Worm (Caenorhabditis elegans) whole organism, young adult: ENCODE results near the gene nhr-166.

Experiments
- B0261.1 ChIP-seq: sonication (generic microtip); optimal IDR thresholded peaks from 2 replicates; lab custom pipeline; 2016; ENCODE audit warnings: mild to moderate bottlenecking, missing genetic modification characterization, moderate library complexity, missing compliant biosample characterization
- F37B4.10 ChIP-seq: fragments of 200-800 bp; sonication (Bioruptor generic); IDR thresholded peaks from 2 replicates; pipeline ENCODE4 v1.3.6; 2022; ENCODE audit warnings: missing genetic modification characterization, missing compliant biosample characterization
- F39B2.1 ChIP-seq: fragments of 200-800 bp; sonication (Bioruptor generic); IDR thresholded peaks from 2 replicates; pipeline ENCODE4 v1.3.6; 2022; ENCODE audit warnings: missing genetic modification reagents, missing genetic modification characterization, missing compliant biosample characterization
- F52B5.7 ChIP-seq: sonication (generic microtip); optimal IDR thresholded peaks from 2 replicates; lab custom pipeline; 2016; ENCODE audit warnings: mild to moderate bottlenecking, missing genetic modification characterization, missing compliant biosample characterization
- K12H6.12 ChIP-seq: fragments of 200-800 bp; sonication (Bioruptor generic); optimal IDR thresholded peaks from 2 replicates; lab custom pipeline; 2018; ENCODE audit warnings: mild to moderate bottlenecking, missing genetic modification characterization, missing compliant biosample characterization
- T07F8.4 ChIP-seq: sonication (generic microtip); optimal IDR thresholded peaks from 2 replicates; lab custom pipeline; 2016; ENCODE audit warnings: mild to moderate bottlenecking, missing genetic modification characterization, moderate library complexity, missing compliant biosample characterization
- T26A5.8 ChIP-seq: sonication (generic microtip); optimal IDR thresholded peaks from 2 replicates; lab custom pipeline; 2016; ENCODE audit warnings: missing genetic modification characterization, missing compliant biosample characterization
- Y56A3A.18 ChIP-seq: fragments of 200-800 bp; sonication (Bioruptor generic); IDR thresholded peaks from 2 replicates; pipeline ENCODE4 v1.3.6; 2022; ENCODE audit warnings: missing genetic modification reagents, missing genetic modification characterization, missing compliant biosample characterization
- ZK185.1 ChIP-seq: sonication (generic microtip); optimal IDR thresholded peaks from 2 replicates; lab custom pipeline; 2016; ENCODE audit warnings: mild to moderate bottlenecking, missing genetic modification characterization, missing compliant biosample characterization; ENCODE audit not compliant: poor library complexity, severe bottlenecking
- attf-6 ChIP-seq: fragments of 200-800 bp; sonication (Bioruptor generic); IDR thresholded peaks from 2 replicates; pipeline ENCODE4 v1.3.6; 2022; ENCODE audit warnings: missing genetic modification reagents, missing genetic modification characterization, missing compliant biosample characterization
- ccch-3 ChIP-seq: fragments of 200-800 bp; sonication (Bioruptor generic); optimal IDR thresholded peaks from 2 replicates; lab custom pipeline; 2018; ENCODE audit warnings: mild to moderate bottlenecking, missing genetic modification characterization, missing compliant biosample characterization
- cebp-2 ChIP-seq: fragments of 200-800 bp; sonication (Bioruptor generic); IDR thresholded peaks from 2 replicates; pipeline ENCODE4 v1.3.6; 2022; ENCODE audit warnings: missing genetic modification characterization, missing compliant biosample characterization
- ceh-40 ChIP-seq: fragments of 200-800 bp; sonication (Bioruptor generic); IDR thresholded peaks from 2 replicates; pipeline ENCODE4 v1.3.6; 2022; ENCODE audit warnings: missing genetic modification characterization, missing compliant biosample characterization
- ceh-79 ChIP-seq: sonication (generic microtip); optimal IDR thresholded peaks from 2 replicates; lab custom pipeline; 2017; ENCODE audit warnings: mild to moderate bottlenecking, missing genetic modification characterization, missing compliant biosample characterization
- ceh-91 ChIP-seq: fragments of 200-800 bp; sonication (Bioruptor generic); IDR thresholded peaks from 2 replicates; pipeline ENCODE4 v1.3.6; 2022; ENCODE audit warnings: missing genetic modification reagents, missing genetic modification characterization, missing compliant biosample characterization
- dpff-1 ChIP-seq: sonication (generic microtip); optimal IDR thresholded peaks from 2 replicates; lab custom pipeline; 2017; ENCODE audit warnings: mild to moderate bottlenecking, missing genetic modification characterization, missing compliant biosample characterization
- dpl-1 ChIP-seq: fragments of 150-350 bp; optimal IDR thresholded peaks from 2 replicates; lab custom pipeline; 2014; ENCODE audit warnings: missing biosample characterization, missing genetic modification reagents, missing genetic modification characterization
- him-1 ChIP-seq: sonication (generic microtip); optimal IDR thresholded peaks from 2 replicates; lab custom pipeline; 2016; ENCODE audit warnings: missing genotype, missing genetic modification reagents, missing genetic modification characterization, missing compliant biosample characterization
- hmg-20 ChIP-seq: fragments of 200-800 bp; sonication (Bioruptor generic); IDR thresholded peaks from 2 replicates; pipeline ENCODE4 v1.3.6; 2022; ENCODE audit warnings: missing genetic modification reagents, missing genetic modification characterization, missing compliant biosample characterization
- hsf-1 ChIP-seq: fragments of 200-800 bp; sonication (Bioruptor generic); IDR thresholded peaks from 2 replicates; pipeline ENCODE4 v1.3.6; 2022; ENCODE audit warnings: missing genetic modification reagents, missing genetic modification characterization, missing compliant biosample characterization
- lin-35 ChIP-seq, 3 experiments: fragments of 150-350 bp in 2 of 3; sonication (generic microtip) in 1 of 3; optimal IDR thresholded peaks; 2 replicates each; lab custom pipeline; 2014 to 2018; ENCODE audit warnings: missing biosample characterization in 3 of 3, missing genetic modification characterization in 3 of 3, missing genetic modification reagents in 3 of 3
- lsy-27 ChIP-seq: sonication (generic microtip); optimal IDR thresholded peaks from 2 replicates; lab custom pipeline; 2017; ENCODE audit warnings: missing genetic modification characterization, mild to moderate bottlenecking, missing compliant biosample characterization, antibody characterized with exemption, missing genotype, borderline replicate concordance; ENCODE audit not compliant: insufficient read depth
- madf-10 ChIP-seq: sonication (generic microtip); optimal IDR thresholded peaks from 2 replicates; lab custom pipeline; 2016; ENCODE audit warnings: mild to moderate bottlenecking, missing genetic modification characterization, missing compliant biosample characterization
- madf-6 ChIP-seq: fragments of 200-800 bp; sonication (Bioruptor generic); IDR thresholded peaks from 2 replicates; pipeline ENCODE4 v1.3.6; 2022; ENCODE audit warnings: missing genetic modification reagents, missing genetic modification characterization, missing compliant biosample characterization
- mes-4 ChIP-seq: sonication (generic microtip); optimal IDR thresholded peaks from 2 replicates; lab custom pipeline; 2016; ENCODE audit warnings: missing genotype, missing genetic modification characterization, missing compliant biosample characterization
- nhr-120 ChIP-seq: fragments of 200-800 bp; sonication (Bioruptor generic); IDR thresholded peaks from 2 replicates; pipeline ENCODE4 v1.3.6; 2022; ENCODE audit warnings: missing genetic modification characterization, missing compliant biosample characterization
- nhr-80 ChIP-seq: sonication (generic microtip); optimal IDR thresholded peaks from 2 replicates; lab custom pipeline; 2016; ENCODE audit warnings: missing genetic modification characterization, missing compliant biosample characterization
- nhr-90 ChIP-seq: sonication (generic microtip); optimal IDR thresholded peaks from 2 replicates; lab custom pipeline; 2016; ENCODE audit warnings: missing genotype, mild to moderate bottlenecking, missing genetic modification characterization, missing compliant biosample characterization
- pha-4 ChIP-seq: fragments of 150-350 bp; sonication (generic microtip); optimal IDR thresholded peaks from 2 replicates; lab custom pipeline; 2014; ENCODE audit warnings: missing biosample characterization, missing genetic modification reagents, missing genetic modification characterization
- sea-2 ChIP-seq: fragments of 200-800 bp; sonication (Bioruptor generic); IDR thresholded peaks from 2 replicates; pipeline ENCODE4 v1.3.6; 2022; ENCODE audit warnings: missing genetic modification characterization, missing compliant biosample characterization
- snpc-3.4 ChIP-seq: sonication (generic microtip); optimal IDR thresholded peaks from 2 replicates; lab custom pipeline; 2017; ENCODE audit warnings: missing genetic modification characterization, mild to moderate bottlenecking, missing compliant biosample characterization, antibody characterized with exemption, moderate library complexity, missing genotype, missing genetic modification reagents
- tbx-9 ChIP-seq: sonication (generic microtip); optimal IDR thresholded peaks from 2 replicates; lab custom pipeline; 2016; ENCODE audit warnings: borderline replicate concordance, missing genetic modification characterization, inconsistent platforms, missing compliant biosample characterization
- xnd-1 ChIP-seq: sonication (generic microtip); optimal IDR thresholded peaks from 2 replicates; lab custom pipeline; 2016; ENCODE audit warnings: missing genotype, missing genetic modification reagents, missing genetic modification characterization, missing compliant biosample characterization

Gene nhr-166

ce11 chrII:3877127-3877526 is 2.9 kb upstream of the nhr-166 start, which contains the start of gene nep-3:
nep-3 (minus strand) TSS chrII:3877227.
- no peak for TF ChIP-seq dpl-1
- TF ChIP-seq lsy-27 (tag; lab: Kevin White, UChicago): no peak
- no peak for TF ChIP-seq madf-10 (tag; lab: Kevin White, UChicago)
- no peak for TF ChIP-seq ceh-40 (GFP tag; lab: Robert Waterston, UW)
- TF ChIP-seq nhr-90 (tag; lab: Kevin White, UChicago): no peak
- no peak for TF ChIP-seq tbx-9
- no peak for TF ChIP-seq F52B5.7 (tag; lab: Kevin White, UChicago)
- TF ChIP-seq xnd-1 (tag; lab: Kevin White, UChicago): no peak
- TF ChIP-seq hmg-20: no peak
- no peak for TF ChIP-seq T07F8.4 (tag; lab: Kevin White, UChicago)

DNA sequence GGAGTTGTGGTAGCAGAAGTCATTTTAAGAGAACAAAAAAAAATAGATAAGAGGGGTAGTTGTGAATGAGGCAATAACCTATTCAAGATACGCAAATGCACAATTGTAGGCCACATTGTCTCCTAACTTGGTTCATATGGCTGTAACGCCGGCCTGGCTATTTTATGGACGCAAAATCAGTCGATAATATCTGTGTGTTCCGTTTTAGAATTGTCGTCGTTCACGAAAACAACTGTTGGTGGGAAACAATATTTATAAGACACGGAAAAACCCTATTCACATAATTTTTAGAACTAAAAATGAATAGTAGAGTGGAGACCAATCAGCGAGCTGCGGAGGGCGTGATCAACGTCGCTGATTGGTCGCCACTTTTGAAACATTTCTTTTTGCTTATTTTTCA is 2.2 kb upstream of the nhr-166 start, which contains the start of gene sdz-7:
Gene sdz-7, minus strand, starts transcription at position 101 of the 400 bp plus-strand sequence.
- no peak for TF ChIP-seq tbx-9
- no peak for TF ChIP-seq K12H6.12 (tag; lab: Kevin White, UChicago)
- no peak for TF ChIP-seq madf-6 (GFP tag; lab: Robert Waterston, UW)
- no peak for TF ChIP-seq attf-6 (GFP tag; lab: Robert Waterston, UW)
- no peak for TF ChIP-seq nhr-120 (GFP tag; lab: Robert Waterston, UW)
- no peak for TF ChIP-seq lin-35 (GFP tag; optimal IDR thresholded peaks at IDR 0.05; lab: Kevin White, UChicago)

DNA sequence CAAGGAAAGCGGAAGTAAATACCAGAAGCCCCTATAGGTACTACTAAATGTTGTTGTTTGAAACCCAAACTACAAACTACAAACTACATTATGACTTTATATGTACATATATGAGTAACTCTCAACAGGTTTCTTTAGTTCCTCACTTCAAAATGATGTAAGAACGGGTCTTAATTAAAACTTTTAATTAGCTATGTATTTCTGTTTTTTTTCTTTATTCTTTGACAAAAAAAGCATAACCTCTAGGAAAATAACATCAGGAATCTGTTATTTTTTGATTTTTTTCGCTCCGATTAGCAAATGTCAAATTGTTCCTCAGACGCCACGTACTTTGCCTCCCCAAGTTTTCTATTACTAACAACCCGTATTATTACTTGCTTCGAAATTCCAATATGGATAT is 1.7 kb upstream of the nhr-166 start, which contains the start of gene srh-250:
Gene srh-250, plus strand, starts transcription at position 301 of the 400 bp plus-strand sequence.
- TF ChIP-seq cebp-2 (GFP tag; lab: Robert Waterston, UW): no peak
- TF ChIP-seq xnd-1 (tag; lab: Kevin White, UChicago): no peak
- TF ChIP-seq ZK185.1: no peak
- TF ChIP-seq ceh-91 (GFP tag; lab: Robert Waterston, UW): no peak
- no peak for TF ChIP-seq mes-4 (tag; lab: Kevin White, UChicago)
- no peak for TF ChIP-seq B0261.1 (tag; lab: Kevin White, UChicago)
- TF ChIP-seq F39B2.1 (GFP tag; lab: Robert Waterston, UW): no peak
- no peak for TF ChIP-seq dpl-1
- TF ChIP-seq T26A5.8 (tag; lab: Kevin White, UChicago): no peak
- no peak for TF ChIP-seq dpff-1 (tag; lab: Kevin White, UChicago)
- no peak for TF ChIP-seq F37B4.10 (GFP tag; lab: Robert Waterston, UW)
- no peak for TF ChIP-seq him-1 (tag; lab: Kevin White, UChicago)
- no peak for TF ChIP-seq nhr-80 (tag; lab: Kevin White, UChicago)

DNA sequence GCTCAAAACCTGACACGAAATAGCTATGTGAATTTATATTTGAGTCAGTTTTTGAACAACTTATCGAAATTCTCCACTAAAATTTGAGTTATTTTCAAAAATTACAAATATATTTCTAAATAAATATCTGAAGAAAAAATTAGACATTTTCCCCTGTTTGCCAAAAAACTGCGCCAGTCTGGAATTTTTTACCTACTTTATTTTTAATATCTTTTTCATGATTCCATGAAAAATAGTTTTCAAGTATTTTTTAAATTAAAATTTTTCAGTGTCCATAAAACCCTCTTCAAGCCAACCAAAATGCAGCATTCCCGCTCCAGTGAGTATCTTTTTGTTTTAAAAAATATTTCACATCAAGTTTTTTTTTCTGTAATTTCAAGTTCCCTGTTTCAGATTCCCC is 11.1 kb downstream of the nhr-166 start, which contains the start of gene F53C3.8:
Gene F53C3.8, plus strand, starts transcription at position 301 of the 400 bp plus-strand sequence.
- TF ChIP-seq snpc-3.4 (tag; lab: Kevin White, UChicago): no peak
- TF ChIP-seq pha-4 (tag; lab: Kevin White, UChicago): no peak
- no peak for TF ChIP-seq ceh-79 (tag; lab: Kevin White, UChicago)
- TF ChIP-seq hsf-1 (GFP tag; lab: Robert Waterston, UW): no peak
- no peak for TF ChIP-seq sea-2 (GFP tag; lab: Robert Waterston, UW)
- no peak for TF ChIP-seq Y56A3A.18 (GFP tag; lab: Robert Waterston, UW)

- TF ChIP-seq Y56A3A.18 (GFP tag; lab: Robert Waterston, UW) (no peak), ccch-3 (GFP tag; lab: Kevin White, UChicago) (no peak)
Observed at ce11 chrII:3893911-3894310, 13.9 kb downstream of the nhr-166 start.
